Worm (Caenorhabditis elegans): ENCODE data around the gene B0416.11.

B0416.11 gene

ce11 chrX:9283026-9283425 is at the start of gene B0416.11:
Gene B0416.11 (minus strand): TSS chrX:9283126.
- no peak for TF ChIP-seq zag-1 (tag; optimal IDR thresholded peaks at IDR 0.05)

ce11 chrX:9330721-9331212 is 47.8 kb upstream of the B0416.11 start, which contains the start of gene T20B5.2:
Gene T20B5.2 (plus strand): TSS chrX:9331162.
- TF ChIP-seq ZK546.5 (tag; optimal IDR thresholded peaks at IDR 0.05) (no peak), pha-4 (tag; optimal IDR thresholded peaks at IDR 0.05) (peak; percentile 74)

- TF ChIP-seq nhr-237 (tag; optimal IDR thresholded peaks at IDR 0.05): no peak
- TF ChIP-seq ZK546.5 (tag; optimal IDR thresholded peaks at IDR 0.05): no peak
- TF ChIP-seq fkh-10 (GFP tag; optimal IDR thresholded peaks at IDR 0.05): no peak
- no peak for TF ChIP-seq snpc-4 (tag; optimal IDR thresholded peaks at IDR 0.05)
- TF ChIP-seq ztf-11 (tag; optimal IDR thresholded peaks at IDR 0.05): no peak
- TF ChIP-seq ztf-4 (tag; optimal IDR thresholded peaks at IDR 0.05): no peak
- TF ChIP-seq ceh-82 (tag; optimal IDR thresholded peaks at IDR 0.05): no peak
- no peak for TF ChIP-seq ceh-28 (tag; optimal IDR thresholded peaks at IDR 0.05)
- no peak for TF ChIP-seq eor-1 (tag; optimal IDR thresholded peaks at IDR 0.05)
- TF ChIP-seq lin-15B (tag; optimal IDR thresholded peaks at IDR 0.05): no peak
- no peak for TF ChIP-seq hmg-11 (tag; optimal IDR thresholded peaks at IDR 0.05)
- no peak for TF ChIP-seq nhr-12 (tag; optimal IDR thresholded peaks at IDR 0.05)
Measured at ce11 chrX:9324962-9325361, 42.0 kb upstream of the B0416.11 start.

ce11 chrX:9319080-9319479 is 36.2 kb upstream of the B0416.11 start, which contains the start of gene npr-7:
Gene npr-7 (minus strand): TSS chrX:9319180.
- TF ChIP-seq nhr-76 (tag; optimal IDR thresholded peaks at IDR 0.05): no peak
- no peak for TF ChIP-seq nhr-237 (tag; optimal IDR thresholded peaks at IDR 0.05)
- TF ChIP-seq elt-1 (tag; optimal IDR thresholded peaks at IDR 0.05): no peak
- TF ChIP-seq ztf-11 (tag; optimal IDR thresholded peaks at IDR 0.05): no peak
- no peak for TF ChIP-seq nhr-28 (tag; optimal IDR thresholded peaks at IDR 0.05)
- no peak for TF ChIP-seq sea-2 (GFP tag; optimal IDR thresholded peaks at IDR 0.05)
- no peak for TF ChIP-seq egl-5 (tag; optimal IDR thresholded peaks at IDR 0.05)
- TF ChIP-seq zag-1 (tag; optimal IDR thresholded peaks at IDR 0.05): no peak
- no peak for TF ChIP-seq pha-4 (tag; optimal IDR thresholded peaks at IDR 0.05)
- no peak for TF ChIP-seq fos-1 (tag; optimal IDR thresholded peaks at IDR 0.05)
- no peak for TF ChIP-seq unc-62 (GFP tag; optimal IDR thresholded peaks at IDR 0.05)
- TF ChIP-seq tbx-2 (tag; optimal IDR thresholded peaks at IDR 0.05): no peak
- no peak for TF ChIP-seq ama-1 (optimal IDR thresholded peaks at IDR 0.05)
- TF ChIP-seq daf-12 (tag; optimal IDR thresholded peaks at IDR 0.05): no peak
- no peak for TF ChIP-seq nhr-11 (tag; optimal IDR thresholded peaks at IDR 0.05)
- no peak for TF ChIP-seq jun-1 (tag; optimal IDR thresholded peaks at IDR 0.05)

- TF ChIP-seq nhr-25 (tag; optimal IDR thresholded peaks at IDR 0.05) (no peak), sea-2 (GFP tag; optimal IDR thresholded peaks at IDR 0.05) (no peak), nfya-1 (tag; optimal IDR thresholded peaks at IDR 0.05; ENCODE audit: insufficient read depth) (no peak), lin-39 (tag; optimal IDR thresholded peaks at IDR 0.05) (no peak)
Measured at ce11 chrX:9314397-9314796, 31.5 kb upstream of the B0416.11 start, which contains the start of gene ttr-38. Gene ttr-38 (minus strand): TSS chrX:9314497.

- TF ChIP-seq tbx-2 (tag; optimal IDR thresholded peaks at IDR 0.05) (no peak), fkh-10 (GFP tag; optimal IDR thresholded peaks at IDR 0.05) (no peak), fos-1 (tag; optimal IDR thresholded peaks at IDR 0.05) (no peak), ceh-9 (tag; optimal IDR thresholded peaks at IDR 0.05) (no peak)
Measured at ce11 chrX:9311225-9311624, 28.3 kb upstream of the B0416.11 start, which contains the start of gene H29C22.1. Gene H29C22.1 (minus strand): TSS chrX:9311325.

ce11 chrX:9303422-9303821 is 20.5 kb upstream of the B0416.11 start, which contains the start of gene tmc-2:
Gene tmc-2 (plus strand): TSS chrX:9303722.
- TF ChIP-seq skn-1 (tag; optimal IDR thresholded peaks at IDR 0.05) (no peak), nhr-28 (tag; optimal IDR thresholded peaks at IDR 0.05) (no peak), mdl-1 (tag; optimal IDR thresholded peaks at IDR 0.05) (no peak), pqm-1 (tag; optimal IDR thresholded peaks at IDR 0.05) (no peak), nhr-77 (tag; optimal IDR thresholded peaks at IDR 0.05) (no peak), ceh-28 (tag; optimal IDR thresholded peaks at IDR 0.05) (no peak), elt-1 (tag; optimal IDR thresholded peaks at IDR 0.05) (no peak), fkh-2 (tag; optimal IDR thresholded peaks at IDR 0.05) (no peak), nhr-12 (tag; optimal IDR thresholded peaks at IDR 0.05) (no peak), zag-1 (tag; optimal IDR thresholded peaks at IDR 0.05) (no peak), elt-2 (tag; optimal IDR thresholded peaks at IDR 0.05) (no peak), daf-12 (tag; optimal IDR thresholded peaks at IDR 0.05) (no peak), hmg-11 (tag; optimal IDR thresholded peaks at IDR 0.05) (no peak), nhr-67 (tag; optimal IDR thresholded peaks at IDR 0.05) (no peak), tbx-2 (tag; optimal IDR thresholded peaks at IDR 0.05) (no peak), ceh-82 (tag; optimal IDR thresholded peaks at IDR 0.05) (no peak), unc-39 (tag; optimal IDR thresholded peaks at IDR 0.05) (no peak), aly-2 (tag; optimal IDR thresholded peaks at IDR 0.05) (no peak), ceh-16 (tag; optimal IDR thresholded peaks at IDR 0.05) (no peak), nhr-76 (tag; optimal IDR thresholded peaks at IDR 0.05) (no peak)
